Worm (Caenorhabditis elegans) whole organism, L4/young adult: Measurements from ENCODE around the gene oac-53.

Experiments used
- W03F9.2 ChIP-seq: fragments of 150-350 bp; optimal IDR thresholded peaks from 2 replicates; lab custom pipeline; 2014; ENCODE audit warnings: missing biosample characterization, missing genetic modification characterization
- dao-5 ChIP-seq: sonication (generic microtip); optimal IDR thresholded peaks from 2 replicates; lab custom pipeline; 2016; ENCODE audit warnings: missing genotype, missing genetic modification characterization, moderate library complexity, missing compliant biosample characterization
- him-1 ChIP-seq: sonication (generic microtip); optimal IDR thresholded peaks from 2 replicates; lab custom pipeline; 2016; ENCODE audit warnings: missing genotype, missing genetic modification reagents, missing genetic modification characterization, missing compliant biosample characterization

DNA sequence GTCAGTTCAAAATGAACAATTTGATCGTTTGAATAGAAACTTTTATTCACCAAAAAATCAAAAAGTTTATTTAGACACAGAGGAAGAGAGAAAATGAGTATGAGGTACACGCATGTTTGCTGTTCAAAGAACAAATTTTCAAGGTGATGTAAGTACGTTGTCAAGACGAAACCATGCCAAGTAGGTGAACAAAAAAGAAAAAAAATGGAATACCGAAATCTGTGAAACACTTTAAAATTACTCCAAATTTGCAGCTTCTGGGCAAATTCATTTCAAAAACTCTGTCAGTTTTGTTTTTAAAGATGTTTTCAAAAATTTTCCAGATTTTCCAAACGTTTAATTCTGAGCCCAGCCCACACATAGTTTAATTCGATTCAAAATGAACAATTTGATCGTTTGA is 47.3 kb downstream of the oac-53 start, which contains the start of gene nhr-271:
- TF ChIP-seq W03F9.2 (no peak), dao-5 (tag; lab: Kevin White, UChicago) (no peak), him-1 (tag; lab: Kevin White, UChicago) (no peak)
